ENCODE assay signal across 6 worm cellular contexts in the genomic region with DNA sequence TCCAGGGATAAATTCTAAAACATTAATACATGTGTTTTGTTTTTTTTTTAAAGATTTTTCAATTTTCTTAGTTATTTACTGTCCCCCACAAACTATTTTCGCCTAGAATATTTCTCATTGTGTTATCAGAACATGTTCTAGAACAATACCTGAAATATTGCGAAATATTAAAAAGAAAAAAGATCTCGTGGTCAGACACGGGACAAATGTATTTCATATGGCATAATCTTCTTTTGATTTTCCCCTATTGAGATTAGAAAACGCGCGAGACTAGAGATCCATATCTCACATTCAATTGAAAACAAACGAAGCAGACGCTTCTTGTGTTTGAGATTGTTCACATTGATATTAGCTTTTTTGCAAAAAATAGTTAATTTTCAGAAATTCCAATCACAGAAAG.
TF ChIP-seq lines count a peak whose summit lies in the region.

No protein-coding gene starts in this region.

TF ChIP-seq in whole organism, L1 larva, 84 proteins besides CTCF, POLR2A, EP300 and RAD21 (continues in another document):
- TF ChIP-seq pax-3 (tag; optimal IDR thresholded peaks at IDR 0.05; lab: Kevin White, UChicago) (peak; percentile 38), isw-1 (GFP tag; IDR thresholded peaks at IDR 0.05; lab: Robert Waterston, UW) (no peak), unc-30 (tag; optimal IDR thresholded peaks at IDR 0.05; lab: Kevin White, UChicago) (no peak), fos-1 (tag; optimal IDR thresholded peaks at IDR 0.05; lab: Kevin White, UChicago) (no peak), nhr-28 (tag; optimal IDR thresholded peaks at IDR 0.05; lab: Kevin White, UChicago) (no peak), ces-1 (GFP tag; optimal IDR thresholded peaks at IDR 0.05; lab: Kevin White, UChicago) (no peak), lin-13 (GFP tag; optimal IDR thresholded peaks at IDR 0.05; lab: Kevin White, UChicago) (peak; percentile 26), swsn-7 (tag; optimal IDR thresholded peaks at IDR 0.05; lab: Kevin White, UChicago) (no peak), lin-14 (GFP tag; optimal IDR thresholded peaks at IDR 0.05; lab: Kevin White, UChicago) (peak; percentile 52), zip-4 (GFP tag; optimal IDR thresholded peaks at IDR 0.05; lab: Kevin White, UChicago) (peak; percentile 76), fkh-8 (tag; optimal IDR thresholded peaks at IDR 0.05; lab: Kevin White, UChicago) (peak; percentile 45), alr-1 (tag; optimal IDR thresholded peaks at IDR 0.05; lab: Kevin White, UChicago; ENCODE audit: borderline replicate concordance) (no peak), dsc-1 (tag; optimal IDR thresholded peaks at IDR 0.05; lab: Kevin White, UChicago) (peak; percentile 70), ceh-63 (GFP tag; optimal IDR thresholded peaks at IDR 0.05; lab: Kevin White, UChicago) (no peak), nhr-84 (tag; optimal IDR thresholded peaks at IDR 0.05; lab: Kevin White, UChicago) (no peak)

TF ChIP-seq in whole organism, L2 larva, 48 proteins besides CTCF, POLR2A, EP300 and RAD21 (continues in another document):
- TF ChIP-seq ceh-16 (tag; optimal IDR thresholded peaks at IDR 0.05; lab: Kevin White, UChicago) (no peak), F13H6.1 (tag; optimal IDR thresholded peaks at IDR 0.05; lab: Kevin White, UChicago) (no peak), mbf-1 (tag; optimal IDR thresholded peaks at IDR 0.05; lab: Kevin White, UChicago) (no peak), nhr-77 (tag; optimal IDR thresholded peaks at IDR 0.05; lab: Kevin White, UChicago) (no peak), mab-5 (tag; optimal IDR thresholded peaks at IDR 0.05; lab: Kevin White, UChicago) (no peak), ama-1 (optimal IDR thresholded peaks at IDR 0.05; lab: Kevin White, UChicago) (no peak), zag-1 (tag; optimal IDR thresholded peaks at IDR 0.05; lab: Kevin White, UChicago) (no peak), ztf-11 (tag; optimal IDR thresholded peaks at IDR 0.05; lab: Kevin White, UChicago) (no peak), ztf-1 (GFP tag; conservative IDR thresholded peaks at IDR 0.05; lab: Robert Waterston, UW) (no peak), nhr-21 (tag; optimal IDR thresholded peaks at IDR 0.05; lab: Kevin White, UChicago) (peak; percentile 58), nhr-25 (tag; optimal IDR thresholded peaks at IDR 0.05; lab: Kevin White, UChicago) (peak; percentile 73), ceh-82 (tag; optimal IDR thresholded peaks at IDR 0.05; lab: Kevin White, UChicago) (no peak), snpc-4 (tag; optimal IDR thresholded peaks at IDR 0.05; lab: Kevin White, UChicago) (no peak), R02D3.7 (tag; optimal IDR thresholded peaks at IDR 0.05; lab: Kevin White, UChicago) (no peak), sma-3 (GFP tag; optimal IDR thresholded peaks at IDR 0.05; lab: Kevin White, UChicago) (no peak)

TF ChIP-seq in whole organism, L3 larva, 47 proteins besides CTCF, POLR2A, EP300 and RAD21:
- TF ChIP-seq jun-1 (tag; optimal IDR thresholded peaks at IDR 0.05; lab: Kevin White, UChicago) (peak; percentile 10), ama-1 (optimal IDR thresholded peaks at IDR 0.05; lab: Kevin White, UChicago) (no peak), nhr-23 (tag; optimal IDR thresholded peaks at IDR 0.05; lab: Kevin White, UChicago) (peak; percentile 40), ceh-28 (tag; optimal IDR thresholded peaks at IDR 0.05; lab: Kevin White, UChicago) (no peak), nhr-25 (tag; optimal IDR thresholded peaks at IDR 0.05; lab: Kevin White, UChicago) (peak; percentile 54), egl-27 (tag; optimal IDR thresholded peaks at IDR 0.05; lab: Kevin White, UChicago) (no peak), pha-4 (tag; optimal IDR thresholded peaks at IDR 0.05; lab: Kevin White, UChicago) (peak; percentile 1), elt-1 (tag; optimal IDR thresholded peaks at IDR 0.05; lab: Kevin White, UChicago) (peak; percentile 90), unc-62 (GFP tag; optimal IDR thresholded peaks at IDR 0.05; lab: Kevin White, UChicago) (no peak), elt-2 (tag; optimal IDR thresholded peaks at IDR 0.05; lab: Kevin White, UChicago) (peak; percentile 36)

TF ChIP-seq in whole organism, L4 larva, 104 proteins besides CTCF, POLR2A, EP300 and RAD21 (continues in another document):
- no peak for TF ChIP-seq Y75B8A.6 (GFP tag; IDR thresholded peaks at IDR 0.05; lab: Robert Waterston, UW)
- TF ChIP-seq F10B5.3 (tag; optimal IDR thresholded peaks at IDR 0.05; lab: Kevin White, UChicago) = no peak
- TF ChIP-seq egl-43 (GFP tag; IDR thresholded peaks at IDR 0.05; lab: Robert Waterston, UW) = no peak
- no peak for TF ChIP-seq gei-8 (GFP tag; optimal IDR thresholded peaks at IDR 0.05; lab: Kevin White, UChicago)
- TF ChIP-seq ceh-32 (tag; optimal IDR thresholded peaks at IDR 0.05; lab: Kevin White, UChicago; ENCODE audit: poor library complexity) = no peak
- no peak for TF ChIP-seq lin-38 (GFP tag; IDR thresholded peaks at IDR 0.05; lab: Robert Waterston, UW)
- no peak for TF ChIP-seq hmg-1.1 (GFP tag; IDR thresholded peaks at IDR 0.05; lab: Robert Waterston, UW)
- no peak for TF ChIP-seq rbr-2 (tag; optimal IDR thresholded peaks at IDR 0.05; lab: Kevin White, UChicago)
- TF ChIP-seq pha-4 (GFP tag; IDR thresholded peaks at IDR 0.05; lab: Robert Waterston, UW) = no peak
- TF ChIP-seq pha-4 (tag; optimal IDR thresholded peaks at IDR 0.05; lab: Kevin White, UChicago) = no peak
- peak; percentile 19 for TF ChIP-seq lin-13 (GFP tag; optimal IDR thresholded peaks at IDR 0.05; lab: Kevin White, UChicago)
- TF ChIP-seq mdl-1 (tag; optimal IDR thresholded peaks at IDR 0.05; lab: Kevin White, UChicago) = peak in 1 of 2 experiments; percentile 36
- no peak for TF ChIP-seq daf-12 (tag; optimal IDR thresholded peaks at IDR 0.05; lab: Kevin White, UChicago)
- TF ChIP-seq snpc-4 (tag; optimal IDR thresholded peaks at IDR 0.05; lab: Kevin White, UChicago) = no peak
- TF ChIP-seq ZK546.5 (tag; optimal IDR thresholded peaks at IDR 0.05; lab: Kevin White, UChicago) = no peak
- no peak for TF ChIP-seq jun-1 (tag; optimal IDR thresholded peaks at IDR 0.05; lab: Kevin White, UChicago)
- TF ChIP-seq F37D6.2 (tag; optimal IDR thresholded peaks at IDR 0.05; lab: Kevin White, UChicago) = no peak
- no peak for TF ChIP-seq lin-1 (GFP tag; IDR thresholded peaks at IDR 0.05; lab: Robert Waterston, UW)
- TF ChIP-seq nhr-28 (tag; optimal IDR thresholded peaks at IDR 0.05; lab: Kevin White, UChicago) = peak; percentile 14

TF ChIP-seq in whole organism, mixed stage, embryonic, 35 proteins besides CTCF, POLR2A, EP300 and RAD21:
- TF ChIP-seq elt-1 (tag; optimal IDR thresholded peaks at IDR 0.05; lab: Kevin White, UChicago; ENCODE audit: borderline replicate concordance, insufficient read depth) = peak; percentile 65
- no peak for TF ChIP-seq nhr-237 (tag; optimal IDR thresholded peaks at IDR 0.05; lab: Kevin White, UChicago)

TF ChIP-seq in whole organism, young adult, 124 proteins besides CTCF, POLR2A, EP300 and RAD21:
- TF ChIP-seq lin-35 (GFP tag; optimal IDR thresholded peaks at IDR 0.05; lab: Kevin White, UChicago) (no peak), F52B5.7 (tag; optimal IDR thresholded peaks at IDR 0.05; lab: Kevin White, UChicago) (no peak), ceh-58 (GFP tag; IDR thresholded peaks at IDR 0.05; lab: Robert Waterston, UW) (no peak), nfya-2 (GFP tag; IDR thresholded peaks at IDR 0.05; lab: Robert Waterston, UW) (no peak), snpc-4 (GFP tag; optimal IDR thresholded peaks at IDR 0.05; lab: Kevin White, UChicago) (no peak), snpc-4 (tag; optimal IDR thresholded peaks at IDR 0.05; lab: Kevin White, UChicago) (no peak), attf-5 (GFP tag; optimal IDR thresholded peaks at IDR 0.05; lab: Kevin White, UChicago) (peak; percentile 39), zim-3 (tag; optimal IDR thresholded peaks at IDR 0.05; lab: Kevin White, UChicago) (no peak), cebp-1 (GFP tag; IDR thresholded peaks at IDR 0.05; lab: Robert Waterston, UW) (peak; percentile 96), cebp-1 (tag; optimal IDR thresholded peaks at IDR 0.05; lab: Kevin White, UChicago) (peak; percentile 99), tbp1 (GFP tag; optimal IDR thresholded peaks at IDR 0.05; lab: Kevin White, UChicago) (no peak), F49E8.2 (tag; optimal IDR thresholded peaks at IDR 0.05; lab: Kevin White, UChicago; ENCODE audit: insufficient read depth) (no peak), nfyb-1 (GFP tag; IDR thresholded peaks at IDR 0.05; lab: Robert Waterston, UW) (0 out of 2 replicates have a peak, but pooled peaks have one; percentile 46), nfya-1 (tag; optimal IDR thresholded peaks at IDR 0.05; lab: Kevin White, UChicago; ENCODE audit: borderline replicate concordance, insufficient read depth) (no peak), pbrm-1 (GFP tag; IDR thresholded peaks at IDR 0.05; lab: Robert Waterston, UW) (0 out of 2 replicates have a peak, but pooled peaks have one; percentile 12), B0336.3 (GFP tag; IDR thresholded peaks at IDR 0.05; lab: Robert Waterston, UW) (no peak), attf-3 (GFP tag; conservative IDR thresholded peaks at IDR 0.05; lab: Robert Waterston, UW) (no peak), ceh-79 (tag; optimal IDR thresholded peaks at IDR 0.05; lab: Kevin White, UChicago) (no peak), rpc-1 (optimal IDR thresholded peaks at IDR 0.05; lab: Kevin White, UChicago) (no peak), rpc-1 (tag; optimal IDR thresholded peaks at IDR 0.05; lab: Kevin White, UChicago) (no peak), let-526 (GFP tag; IDR thresholded peaks at IDR 0.05; lab: Robert Waterston, UW) (peak; percentile 24; the same call in 1 of the 2 replicates), ceh-27 (GFP tag; optimal IDR thresholded peaks at IDR 0.05; lab: Kevin White, UChicago) (no peak), F57A8.1 (GFP tag; optimal IDR thresholded peaks at IDR 0.05; lab: Kevin White, UChicago) (no peak), let-607 (tag; optimal IDR thresholded peaks at IDR 0.05; lab: Kevin White, UChicago) (no peak), ztf-3 (GFP tag; optimal IDR thresholded peaks at IDR 0.05; lab: Kevin White, UChicago) (no peak), lin-26 (GFP tag; IDR thresholded peaks at IDR 0.05; lab: Robert Waterston, UW) (0 out of 2 replicates have a peak, but pooled peaks have one; percentile 13), madf-10 (tag; optimal IDR thresholded peaks at IDR 0.05; lab: Kevin White, UChicago) (no peak), gei-17 (GFP tag; optimal IDR thresholded peaks at IDR 0.05; lab: Kevin White, UChicago) (no peak)
TF ChIP-seq in whole organism, young adult: peak in this region for 6.
